Worm (Caenorhabditis elegans) whole organism, L1 larva: Measurements from ENCODE around the gene Y57G11C.46.
A peak's percentile ranks its signal among the peaks of the same experiment; 100 is the strongest.

ENCODE experiments used
- nhr-237 ChIP-seq: fragments of 150-350 bp; optimal IDR thresholded peaks from 2 replicates; lab custom pipeline; 2014; ENCODE audit warnings: missing biosample characterization, missing genetic modification characterization
- nhr-77 ChIP-seq: fragments of 150-350 bp; optimal IDR thresholded peaks from 2 replicates; lab custom pipeline; 2014; ENCODE audit warnings: missing biosample characterization, missing genetic modification characterization
- swsn-7 ChIP-seq: sonication (generic microtip); optimal IDR thresholded peaks from 2 replicates; lab custom pipeline; 2016; ENCODE audit warnings: missing genetic modification characterization, missing compliant biosample characterization

- TF ChIP-seq nhr-237 (tag; lab: Kevin White, UChicago) (peak; percentile 91), nhr-77 (tag; lab: Kevin White, UChicago) (peak; percentile 93), swsn-7 (tag; lab: Kevin White, UChicago) (peak; percentile 96)
Observed at ce11 chrIV:14767693-14768251, 48.4 kb downstream of the Y57G11C.46 start, which contains the start of the genes mrps-7 and Y57G11C.3.
